ENCODE assay signal across 1 fruit fly cellular context in genomic region chrX:19014568-19014967, dm6.
A peak's percentile ranks its signal among the peaks of the same experiment; 100 is the strongest.
TF ChIP-seq lines count a peak whose summit lies in the region.

No protein-coding gene starts in this region.

TF ChIP-seq in whole organism, embryonic, 481 proteins besides CTCF, POLR2A, EP300 and RAD21 (continued from another document):
- TF ChIP-seq pfk (GFP tag; optimal IDR thresholded peaks at IDR 0.05; lab: Kevin White, UChicago) (no peak), CG10979 (tag; optimal IDR thresholded peaks at IDR 0.05; lab: Kevin White, UChicago) (peak; percentile 50), emc (GFP tag; optimal IDR thresholded peaks at IDR 0.05; lab: Kevin White, UChicago) (no peak), oc (tag; optimal IDR thresholded peaks at IDR 0.05; lab: Kevin White, UChicago) (no peak), Kr (GFP tag; optimal IDR thresholded peaks at IDR 0.05; lab: Kevin White, UChicago) (no peak), Lhr (GFP tag; optimal IDR thresholded peaks at IDR 0.05; lab: Kevin White, UChicago) (no peak), CG31224 (GFP tag; IDR thresholded peaks at IDR 0.05; lab: Robert Waterston, UW) (no peak), CG15601 (tag; optimal IDR thresholded peaks at IDR 0.05; lab: Kevin White, UChicago) (peak; percentile 25), toy (GFP tag; IDR thresholded peaks at IDR 0.05; lab: Robert Waterston, UW) (no peak), luna (GFP tag; optimal IDR thresholded peaks at IDR 0.05; lab: Kevin White, UChicago) (no peak), dimm (GFP tag; IDR thresholded peaks at IDR 0.05; lab: Robert Waterston, UW) (no peak), sob (GFP tag; IDR thresholded peaks at IDR 0.05; lab: Robert Waterston, UW) (no peak), Ada2b (GFP tag; IDR thresholded peaks at IDR 0.05; lab: Robert Waterston, UW) (no peak), exex (tag; optimal IDR thresholded peaks at IDR 0.05; lab: Kevin White, UChicago) (no peak), CG12769 (tag; optimal IDR thresholded peaks at IDR 0.05; lab: Kevin White, UChicago) (no peak), CG14710 (tag; optimal IDR thresholded peaks at IDR 0.05; lab: Kevin White, UChicago) (peak; percentile 30), amos (GFP tag; IDR thresholded peaks at IDR 0.05; lab: Robert Waterston, UW; ENCODE audit: partially characterized antibody) (no peak), CG12391 (tag; optimal IDR thresholded peaks at IDR 0.05; lab: Kevin White, UChicago) (peak; percentile 3), sr (GFP tag; IDR thresholded peaks at IDR 0.05; lab: Robert Waterston, UW) (no peak), CG11398 (GFP tag; optimal IDR thresholded peaks at IDR 0.05; lab: Kevin White, UChicago) (no peak), Sox102F (GFP tag; optimal IDR thresholded peaks at IDR 0.05; lab: Kevin White, UChicago) (no peak), lov (optimal IDR thresholded peaks at IDR 0.05; lab: Kevin White, UChicago) (no peak), lov (GFP tag; IDR thresholded peaks at IDR 0.05; lab: Robert Waterston, UW) (no peak), en (GFP tag; optimal IDR thresholded peaks at IDR 0.05; lab: Kevin White, UChicago) (no peak), sim (GFP tag; IDR thresholded peaks at IDR 0.05; lab: Robert Waterston, UW) (no peak), Neu2 (GFP tag; optimal IDR thresholded peaks at IDR 0.05; lab: Kevin White, UChicago; ENCODE audit: borderline replicate concordance) (no peak), tgo (GFP tag; IDR thresholded peaks at IDR 0.05; lab: Robert Waterston, UW) (no peak), CG14441 (GFP tag; IDR thresholded peaks at IDR 0.05; lab: Robert Waterston, UW) (no peak), ac (GFP tag; optimal IDR thresholded peaks at IDR 0.05; lab: Kevin White, UChicago) (no peak)
